Fruit fly (Drosophila melanogaster) whole organism, pupa: ENCODE measurements around the gene boi.

ENCODE experiments used
- CG15710 ChIP-seq: fragments of 200-800 bp; sonication (Bioruptor generic); optimal IDR thresholded peaks from 2 replicates; lab custom pipeline; 2018; ENCODE audit warnings: missing biosample characterization, mild to moderate bottlenecking, missing genetic modification characterization, moderate library complexity
- CG8301 ChIP-seq: fragments of 200-800 bp; sonication (Bioruptor generic); optimal IDR thresholded peaks from 2 replicates; lab custom pipeline; 2018; ENCODE audit warnings: missing biosample characterization, mild to moderate bottlenecking, missing genetic modification characterization

- TF ChIP-seq CG15710 (no peak), CG8301 (tag; lab: Kevin White, UChicago) (no peak)
Observed at dm6 chrX:2453772-2454171, 16.1 kb downstream of the boi start.
